Worm (Caenorhabditis elegans) whole organism, young adult: ENCODE data around the gene ZK938.12.
"Not testable (repeated sequence)": the region's sequence is repeated elsewhere in the genome, so short reads cannot be mapped to it uniquely, and the experiment has no call there.

Source experiments
- B0019.2 ChIP-seq: fragments of 200-800 bp; sonication (Bioruptor generic); conservative IDR thresholded peaks from 2 replicates; pipeline ENCODE4 v1.3.6; 2022; ENCODE audit warnings: missing genetic modification reagents, missing genetic modification characterization, missing compliant biosample characterization
- F10E7.11 ChIP-seq: sonication (generic microtip); optimal IDR thresholded peaks from 2 replicates; lab custom pipeline; 2017; ENCODE audit warnings: mild to moderate bottlenecking, missing genetic modification characterization, moderate library complexity, missing compliant biosample characterization
- F33H1.4 ChIP-seq: fragments of 200-800 bp; sonication (Bioruptor generic); IDR thresholded peaks from 2 replicates; pipeline ENCODE4 v1.3.6; 2022; ENCODE audit warnings: missing genetic modification reagents, missing genetic modification characterization, missing compliant biosample characterization
- F37B4.10 ChIP-seq: fragments of 200-800 bp; sonication (Bioruptor generic); IDR thresholded peaks from 2 replicates; pipeline ENCODE4 v1.3.6; 2022; ENCODE audit warnings: missing genetic modification characterization, missing compliant biosample characterization
- F39B2.1 ChIP-seq: fragments of 200-800 bp; sonication (Bioruptor generic); IDR thresholded peaks from 2 replicates; pipeline ENCODE4 v1.3.6; 2022; ENCODE audit warnings: missing genetic modification reagents, missing genetic modification characterization, missing compliant biosample characterization
- F57A8.1 ChIP-seq: fragments of 200-800 bp; sonication (Bioruptor generic); optimal IDR thresholded peaks from 2 replicates; lab custom pipeline; 2018; ENCODE audit warnings: mild to moderate bottlenecking, missing genetic modification characterization, moderate library complexity, missing compliant biosample characterization
- T07F8.4 ChIP-seq: sonication (generic microtip); optimal IDR thresholded peaks from 2 replicates; lab custom pipeline; 2016; ENCODE audit warnings: mild to moderate bottlenecking, missing genetic modification characterization, moderate library complexity, missing compliant biosample characterization
- T26A5.8 ChIP-seq: sonication (generic microtip); optimal IDR thresholded peaks from 2 replicates; lab custom pipeline; 2016; ENCODE audit warnings: missing genetic modification characterization, missing compliant biosample characterization
- Y53F4B.3 ChIP-seq: fragments of 200-800 bp; sonication (Bioruptor generic); IDR thresholded peaks from 2 replicates; pipeline ENCODE4 v1.3.6; 2022; ENCODE audit warnings: missing genetic modification reagents, missing genetic modification characterization, missing compliant biosample characterization
- Y79H2A.3 ChIP-seq: fragments of 200-800 bp; sonication (Bioruptor generic); conservative IDR thresholded peaks from 2 replicates; pipeline ENCODE4 v1.3.6; 2022; ENCODE audit warnings: missing genetic modification reagents, missing genetic modification characterization, missing compliant biosample characterization
- aptf-2 ChIP-seq: fragments of 200-800 bp; sonication (Bioruptor generic); conservative IDR thresholded peaks from 2 replicates; pipeline ENCODE4 v1.3.6; 2022; ENCODE audit warnings: missing genetic modification reagents, missing genetic modification characterization, missing compliant biosample characterization
- atf-7 ChIP-seq: sonication (generic microtip); optimal IDR thresholded peaks from 2 replicates; lab custom pipeline; 2017; ENCODE audit warnings: mild to moderate bottlenecking, missing genetic modification characterization, missing compliant biosample characterization
- athp-1 ChIP-seq: sonication (generic microtip); optimal IDR thresholded peaks from 2 replicates; lab custom pipeline; 2017; ENCODE audit warnings: mild to moderate bottlenecking, missing genetic modification characterization, missing compliant biosample characterization
- bed-1 ChIP-seq: fragments of 200-800 bp; sonication (Bioruptor generic); IDR thresholded peaks from 2 replicates; pipeline ENCODE4 v1.3.6; 2022; ENCODE audit warnings: missing genetic modification reagents, missing genetic modification characterization, missing compliant biosample characterization
- ccch-3 ChIP-seq: fragments of 200-800 bp; sonication (Bioruptor generic); optimal IDR thresholded peaks from 2 replicates; lab custom pipeline; 2018; ENCODE audit warnings: mild to moderate bottlenecking, missing genetic modification characterization, missing compliant biosample characterization
- ceh-27 ChIP-seq: fragments of 200-800 bp; sonication (Bioruptor generic); optimal IDR thresholded peaks from 2 replicates; lab custom pipeline; 2018; ENCODE audit warnings: mild to moderate bottlenecking, missing genetic modification characterization, moderate library complexity, missing compliant biosample characterization
- ceh-91 ChIP-seq: fragments of 200-800 bp; sonication (Bioruptor generic); IDR thresholded peaks from 2 replicates; pipeline ENCODE4 v1.3.6; 2022; ENCODE audit warnings: missing genetic modification reagents, missing genetic modification characterization, missing compliant biosample characterization
- egl-44 ChIP-seq: fragments of 200-800 bp; sonication (Bioruptor generic); IDR thresholded peaks from 2 replicates; pipeline ENCODE4 v1.3.6; 2022; ENCODE audit warnings: missing genetic modification reagents, missing genetic modification characterization, missing compliant biosample characterization
- gei-17 ChIP-seq: fragments of 200-800 bp; sonication (Bioruptor generic); optimal IDR thresholded peaks from 2 replicates; lab custom pipeline; 2018; ENCODE audit warnings: mild to moderate bottlenecking, missing genetic modification characterization, missing compliant biosample characterization
- hlh-12 ChIP-seq: sonication (generic microtip); optimal IDR thresholded peaks from 2 replicates; lab custom pipeline; 2016; ENCODE audit warnings: missing genetic modification characterization, missing compliant biosample characterization
- hmg-1.2 ChIP-seq: fragments of 200-800 bp; sonication (Bioruptor generic); IDR thresholded peaks from 2 replicates; pipeline ENCODE4 v1.3.6; 2022; ENCODE audit warnings: missing genetic modification reagents, missing genetic modification characterization, missing compliant biosample characterization
- hmg-20 ChIP-seq: fragments of 200-800 bp; sonication (Bioruptor generic); IDR thresholded peaks from 2 replicates; pipeline ENCODE4 v1.3.6; 2022; ENCODE audit warnings: missing genetic modification reagents, missing genetic modification characterization, missing compliant biosample characterization
- let-526 ChIP-seq: fragments of 200-800 bp; sonication (Bioruptor generic); IDR thresholded peaks from 2 replicates; pipeline ENCODE4 v1.3.6; 2022; ENCODE audit warnings: missing genetic modification reagents, missing genetic modification characterization, missing compliant biosample characterization
- lin-26 ChIP-seq: fragments of 200-800 bp; sonication (Bioruptor generic); IDR thresholded peaks from 2 replicates; pipeline ENCODE4 v1.3.6; 2022; ENCODE audit warnings: missing genetic modification reagents, missing genetic modification characterization, missing compliant biosample characterization
- lin-40 ChIP-seq: sonication (generic microtip); optimal IDR thresholded peaks from 2 replicates; lab custom pipeline; 2016; ENCODE audit warnings: missing genetic modification characterization, mild to moderate bottlenecking, missing compliant biosample characterization, missing genotype, missing genetic modification reagents
- lir-1 ChIP-seq: fragments of 200-800 bp; sonication (Bioruptor generic); conservative IDR thresholded peaks from 2 replicates; pipeline ENCODE4 v1.3.6; 2022; ENCODE audit warnings: missing genetic modification reagents, missing genetic modification characterization, missing compliant biosample characterization
- madf-3 ChIP-seq: fragments of 200-800 bp; sonication (Bioruptor generic); IDR thresholded peaks from 2 replicates; pipeline ENCODE4 v1.3.6; 2022; ENCODE audit warnings: missing genetic modification reagents, missing genetic modification characterization, missing compliant biosample characterization
- madf-6 ChIP-seq: fragments of 200-800 bp; sonication (Bioruptor generic); IDR thresholded peaks from 2 replicates; pipeline ENCODE4 v1.3.6; 2022; ENCODE audit warnings: missing genetic modification reagents, missing genetic modification characterization, missing compliant biosample characterization
- madf-8 ChIP-seq: fragments of 200-800 bp; sonication (Bioruptor generic); conservative IDR thresholded peaks from 2 replicates; pipeline ENCODE4 v1.3.6; 2022; ENCODE audit warnings: missing genetic modification reagents, missing genetic modification characterization, missing compliant biosample characterization
- nfya-2 ChIP-seq: fragments of 200-800 bp; sonication (Bioruptor generic); IDR thresholded peaks from 2 replicates; pipeline ENCODE4 v1.3.6; 2022; ENCODE audit warnings: missing genetic modification reagents, missing genetic modification characterization, missing compliant biosample characterization
- nfyb-1 ChIP-seq: fragments of 200-800 bp; sonication (Bioruptor generic); IDR thresholded peaks from 2 replicates; pipeline ENCODE4 v1.3.6; 2022; ENCODE audit warnings: missing genetic modification reagents, missing genetic modification characterization, missing compliant biosample characterization
- nhr-179 ChIP-seq: sonication (generic microtip); optimal IDR thresholded peaks from 2 replicates; lab custom pipeline; 2016; ENCODE audit warnings: mild to moderate bottlenecking, missing genetic modification characterization, missing compliant biosample characterization
- pbrm-1 ChIP-seq: fragments of 200-800 bp; sonication (Bioruptor generic); IDR thresholded peaks from 2 replicates; pipeline ENCODE4 v1.3.6; 2022; ENCODE audit warnings: missing genetic modification reagents, missing genetic modification characterization, missing compliant biosample characterization
- repo-1 ChIP-seq: sonication (generic microtip); optimal IDR thresholded peaks from 2 replicates; lab custom pipeline; 2017; ENCODE audit warnings: mild to moderate bottlenecking, missing genetic modification characterization, missing compliant biosample characterization
- sdz-38 ChIP-seq: sonication (generic microtip); optimal IDR thresholded peaks from 2 replicates; lab custom pipeline; 2016; ENCODE audit warnings: missing genotype, missing genetic modification characterization, missing compliant biosample characterization
- sea-2 ChIP-seq: fragments of 200-800 bp; sonication (Bioruptor generic); IDR thresholded peaks from 2 replicates; pipeline ENCODE4 v1.3.6; 2022; ENCODE audit warnings: missing genetic modification characterization, missing compliant biosample characterization
- snpc-1.3 ChIP-seq: sonication (generic microtip); optimal IDR thresholded peaks from 2 replicates; lab custom pipeline; 2017; ENCODE audit warnings: missing genetic modification characterization, mild to moderate bottlenecking, missing compliant biosample characterization, antibody characterized with exemption, moderate library complexity, missing genotype, missing genetic modification reagents; ENCODE audit not compliant: insufficient read depth
- unc-62 ChIP-seq: fragments of 150-350 bp; optimal IDR thresholded peaks from 2 replicates; lab custom pipeline; 2014; ENCODE audit warnings: missing biosample characterization, missing genetic modification reagents, missing genetic modification characterization
- xnd-1 ChIP-seq: sonication (generic microtip); optimal IDR thresholded peaks from 2 replicates; lab custom pipeline; 2016; ENCODE audit warnings: missing genotype, missing genetic modification reagents, missing genetic modification characterization, missing compliant biosample characterization
- zim-3 ChIP-seq: sonication (generic microtip); optimal IDR thresholded peaks from 2 replicates; lab custom pipeline; 2017; ENCODE audit warnings: mild to moderate bottlenecking, missing genetic modification characterization, moderate library complexity, missing compliant biosample characterization
- ztf-6 ChIP-seq: fragments of 200-800 bp; sonication (Bioruptor generic); IDR thresholded peaks from 2 replicates; pipeline ENCODE4 v1.3.6; 2022; ENCODE audit warnings: missing genetic modification reagents, missing genetic modification characterization, missing compliant biosample characterization

ZK938.12 gene

ce11 chrII:9859575-9859974, 28.4 kb downstream of the ZK938.12 start, which contains the start of gene chil-5:
Gene chil-5, minus strand, starts transcription at chrII:9859675.
- TF ChIP-seq ztf-6 (GFP tag; lab: Robert Waterston, UW) (no peak), unc-62 (GFP tag; lab: Kevin White, UChicago) (no peak), egl-44 (GFP tag; lab: Robert Waterston, UW) (no peak), Y53F4B.3 (GFP tag; lab: Robert Waterston, UW) (no peak), hmg-1.2 (GFP tag; lab: Robert Waterston, UW) (no peak), bed-1 (GFP tag; lab: Robert Waterston, UW) (no peak)

ce11 chrII:9861394-9861793, 30.3 kb downstream of the ZK938.12 start, which contains the start of gene chil-3:
Gene chil-3, minus strand, starts transcription at chrII:9861494.
- TF ChIP-seq ztf-6 (GFP tag; lab: Robert Waterston, UW), result no peak
- TF ChIP-seq lir-1 (GFP tag; lab: Robert Waterston, UW), result no peak
- TF ChIP-seq gei-17 (GFP tag; lab: Kevin White, UChicago), result no peak
- no peak for TF ChIP-seq xnd-1 (tag; lab: Kevin White, UChicago)
- no peak for TF ChIP-seq madf-3
- TF ChIP-seq sdz-38, result no peak
- no peak for TF ChIP-seq F39B2.1 (GFP tag; lab: Robert Waterston, UW)
- TF ChIP-seq pbrm-1 (GFP tag; lab: Robert Waterston, UW), result no peak
- TF ChIP-seq hlh-12, result no peak
- TF ChIP-seq ccch-3, result no peak

ce11 chrII:9862147-9862546, 31.0 kb downstream of the ZK938.12 start, which contains the start of gene C08H9.18:
Gene C08H9.18, minus strand, starts transcription at chrII:9862247.
- TF ChIP-seq sdz-38 (no peak), pbrm-1 (GFP tag; lab: Robert Waterston, UW) (no peak)

- TF ChIP-seq B0019.2; ceh-91 (GFP tag; lab: Robert Waterston, UW); Y79H2A.3 (GFP tag; lab: Robert Waterston, UW): not testable (repeated sequence)
- TF ChIP-seq, all 124 proteins: peak for 0; not testable (repeated sequence) for 124
Measured at ce11 chrII:9866378-9866777, 35.2 kb downstream of the ZK938.12 start, which contains the start of gene chil-1. Gene chil-1, minus strand, starts transcription at chrII:9866478.

ce11 chrII:9868207-9868606, 37.1 kb downstream of the ZK938.12 start:
- TF ChIP-seq nfyb-1 (GFP tag; lab: Robert Waterston, UW), result no peak
- no peak for TF ChIP-seq F33H1.4 (GFP tag; lab: Robert Waterston, UW)
- TF ChIP-seq aptf-2, result no peak
- TF ChIP-seq T07F8.4 (tag; lab: Kevin White, UChicago), result no peak
- no peak for TF ChIP-seq ceh-27 (GFP tag; lab: Kevin White, UChicago)
- TF ChIP-seq F57A8.1 (GFP tag; lab: Kevin White, UChicago), result no peak
- no peak for TF ChIP-seq madf-8 (GFP tag; lab: Robert Waterston, UW)
- TF ChIP-seq B0019.2, result no peak
- no peak for TF ChIP-seq lin-40
- TF ChIP-seq F10E7.11 (tag; lab: Kevin White, UChicago), result no peak
- TF ChIP-seq hmg-20 (GFP tag; lab: Robert Waterston, UW), result no peak

- TF ChIP-seq madf-6 (GFP tag; lab: Robert Waterston, UW) (no peak), nhr-179 (tag; lab: Kevin White, UChicago) (no peak), athp-1 (tag; lab: Kevin White, UChicago) (no peak), nfya-2 (no peak), lin-40 (no peak), F37B4.10 (GFP tag; lab: Robert Waterston, UW) (no peak), sea-2 (GFP tag; lab: Robert Waterston, UW) (no peak), let-526 (GFP tag; lab: Robert Waterston, UW) (no peak), repo-1 (tag; lab: Kevin White, UChicago) (no peak), snpc-1.3 (tag; lab: Kevin White, UChicago) (no peak), atf-7 (tag; lab: Kevin White, UChicago) (no peak), T26A5.8 (no peak), zim-3 (no peak), lin-26 (GFP tag; lab: Robert Waterston, UW) (no peak)
Measured at ce11 chrII:9868698-9869097, 37.6 kb downstream of the ZK938.12 start, which contains the start of gene old-1. Gene old-1, minus strand, starts transcription at chrII:9868747.
